Fruit fly (Drosophila melanogaster) ovary, adult (tissue): ENCODE measurements around the gene LysRS.
A peak's percentile ranks its signal among the peaks of the same experiment; 100 is the strongest.

Experiments
- CG17801 ChIP-seq: fragments of 200-800 bp; optimal IDR thresholded peaks from 2 replicates; lab custom pipeline; 2019; ENCODE audit warnings: missing biosample characterization, mild to moderate bottlenecking, missing genetic modification characterization, moderate library complexity; ENCODE audit not compliant: partially characterized antibody

LysRS gene

dm6 chrX:9638927-9639420, 30.3 kb upstream of the LysRS start:
- TF ChIP-seq CG17801: no peak

dm6 chrX:9636835-9637234, 28.2 kb upstream of the LysRS start:
- no peak for TF ChIP-seq CG17801

dm6 chrX:9617598-9618076, 9.0 kb upstream of the LysRS start:
- TF ChIP-seq CG17801: no peak

- TF ChIP-seq CG17801: peak; percentile 46
These were observed 6.8 kb upstream of the LysRS start for dm6 chrX:9615471-9615870.

- peak; percentile 51 for TF ChIP-seq CG17801
These were observed 2.9 kb downstream of the LysRS start, which contains the start of gene Lst8 for dm6 chrX:9605783-9606182. Gene Lst8, minus strand, starts transcription at chrX:9605969.

- TF ChIP-seq CG17801: peak; percentile 50
These were observed 7.6 kb downstream of the LysRS start, which contains the start of gene Gga for dm6 chrX:9600818-9601732. Gene Gga, plus strand, starts transcription at chrX:9601030.

- TF ChIP-seq CG17801: no peak
These were observed 8.4 kb downstream of the LysRS start for dm6 chrX:9600083-9600817.

dm6 chrX:9599158-9600082, 9.3 kb downstream of the LysRS start:
- no peak for TF ChIP-seq CG17801

dm6 chrX:9598106-9598505, 10.6 kb downstream of the LysRS start:
- TF ChIP-seq CG17801: no peak

dm6 chrX:9595312-9595931, 13.3 kb downstream of the LysRS start:
- TF ChIP-seq CG17801: no peak

- no peak for TF ChIP-seq CG17801
These were observed 14.2 kb downstream of the LysRS start for dm6 chrX:9594446-9594845.

- TF ChIP-seq CG17801: no peak
These were observed 18.1 kb downstream of the LysRS start for dm6 chrX:9590592-9590991.

dm6 chrX:9589928-9590327, 18.8 kb downstream of the LysRS start:
- peak; percentile 94 for TF ChIP-seq CG17801

dm6 chrX:9587881-9588280, 20.8 kb downstream of the LysRS start:
- no peak for TF ChIP-seq CG17801

dm6 chrX:9586627-9587026, 22.1 kb downstream of the LysRS start:
- TF ChIP-seq CG17801: no peak

- no peak for TF ChIP-seq CG17801
These were observed 22.6 kb downstream of the LysRS start for dm6 chrX:9586038-9586437.
